Fruit fly (Drosophila melanogaster) whole organism, embryonic: ENCODE data around the gene Antdh.
A peak's percentile ranks its signal among the peaks of the same experiment; 100 is the strongest.

Experiments
- Antp ChIP-seq: fragments of 200-800 bp; sonication (Bioruptor generic); optimal IDR thresholded peaks from 3 replicates; lab custom pipeline; 2016; ENCODE audit warnings: missing biosample characterization, missing genetic modification characterization
- CG10209 ChIP-seq: fragments of 200-800 bp; sonication (Bioruptor generic); optimal IDR thresholded peaks from 3 replicates; lab custom pipeline; 2017; ENCODE audit warnings: missing biosample characterization, mild to moderate bottlenecking, missing genetic modification characterization, missing genetic modification reagents
- CG10366 ChIP-seq: fragments of 200-800 bp; sonication (Bioruptor generic); IDR thresholded peaks from 2 replicates; pipeline ENCODE4 v1.3.6; 2022; ENCODE audit warnings: missing biosample characterization, missing genetic modification characterization
- CG12155 ChIP-seq: fragments of 200-800 bp; sonication (Bioruptor generic); optimal IDR thresholded peaks from 3 replicates; lab custom pipeline; 2016; ENCODE audit warnings: missing biosample characterization, missing genetic modification characterization
- CG12659 ChIP-seq: fragments of 200-800 bp; sonication (Bioruptor generic); optimal IDR thresholded peaks from 3 replicates; lab custom pipeline; 2017; ENCODE audit warnings: mild to moderate bottlenecking, missing biosample characterization, missing genetic modification reagents, missing genetic modification characterization
- CG14014 ChIP-seq: fragments of 200-800 bp; sonication (Bioruptor generic); IDR thresholded peaks from 2 replicates; pipeline ENCODE4 v1.3.6; 2022; ENCODE audit warnings: missing biosample characterization, missing genetic modification characterization
- CG17328 ChIP-seq: fragments of 200-800 bp; sonication (Bioruptor generic); IDR thresholded peaks from 2 replicates; pipeline ENCODE4 v1.3.6; 2022; ENCODE audit warnings: missing biosample characterization, missing genetic modification characterization
- CG1832 ChIP-seq: fragments of 200-800 bp; sonication (Bioruptor generic); optimal IDR thresholded peaks from 2 replicates; lab custom pipeline; 2017; ENCODE audit warnings: missing biosample characterization, mild to moderate bottlenecking, missing genetic modification characterization, inconsistent platforms
- CG30403 ChIP-seq: fragments of 200-800 bp; sonication (Bioruptor generic); optimal IDR thresholded peaks from 3 replicates; lab custom pipeline; 2016; ENCODE audit warnings: missing biosample characterization, missing genetic modification characterization
- CG31441 ChIP-seq: fragments of 200-800 bp; sonication (Bioruptor generic); IDR thresholded peaks from 2 replicates; pipeline ENCODE4 v1.3.6; 2022; ENCODE audit warnings: missing biosample characterization, missing genetic modification characterization
- CG33213 ChIP-seq: fragments of 200-800 bp; sonication (Bioruptor generic); optimal IDR thresholded peaks from 3 replicates; lab custom pipeline; 2016; ENCODE audit warnings: missing biosample characterization, missing genetic modification characterization
- CG3995 ChIP-seq: fragments of 200-800 bp; sonication (Bioruptor generic); optimal IDR thresholded peaks from 3 replicates; lab custom pipeline; 2016; ENCODE audit warnings: missing biosample characterization, missing genetic modification characterization
- CG43689 ChIP-seq: fragments of 200-800 bp; sonication (Bioruptor generic); IDR thresholded peaks from 2 replicates; pipeline ENCODE4 v1.3.6; 2022; ENCODE audit warnings: missing biosample characterization, missing genetic modification characterization
- CG4404 ChIP-seq: fragments of 200-800 bp; sonication (Bioruptor generic); IDR thresholded peaks from 2 replicates; pipeline ENCODE4 v1.3.6; 2022; ENCODE audit warnings: missing biosample characterization, missing genetic modification characterization
- CG4854 ChIP-seq: fragments of 200-800 bp; sonication (Bioruptor generic); optimal IDR thresholded peaks from 2 replicates; lab custom pipeline; 2016; ENCODE audit warnings: missing biosample characterization, missing genetic modification characterization, inconsistent platforms
- CG7786 ChIP-seq: fragments of 200-800 bp; sonication (Bioruptor generic); optimal IDR thresholded peaks from 2 replicates; lab custom pipeline; 2016; ENCODE audit warnings: missing biosample characterization, missing genetic modification characterization
- CG9437 ChIP-seq: fragments of 200-800 bp; sonication (Bioruptor generic); optimal IDR thresholded peaks from 2 replicates; lab custom pipeline; 2018; ENCODE audit warnings: missing biosample characterization, mild to moderate bottlenecking, missing genetic modification characterization
- Dip2 ChIP-seq: fragments of 200-800 bp; sonication (Bioruptor generic); IDR thresholded peaks from 2 replicates; pipeline ENCODE4 v1.3.6; 2022; ENCODE audit warnings: missing biosample characterization, missing genetic modification characterization
- Dip3 ChIP-seq: fragments of 200-800 bp; sonication (Bioruptor generic); optimal IDR thresholded peaks from 3 replicates; lab custom pipeline; 2016; ENCODE audit warnings: missing biosample characterization, missing genetic modification characterization
- E2f2 ChIP-seq: fragments of 200-800 bp; sonication (Bioruptor generic); IDR thresholded peaks from 2 replicates; pipeline ENCODE4 v1.3.6; 2022; ENCODE audit warnings: missing biosample characterization, missing genetic modification characterization
- HmgZ ChIP-seq: fragments of 200-800 bp; sonication (Bioruptor generic); optimal IDR thresholded peaks from 2 replicates; lab custom pipeline; 2018; ENCODE audit warnings: missing biosample characterization, mild to moderate bottlenecking, missing genetic modification characterization
- Hmx ChIP-seq: fragments of 200-800 bp; sonication (Bioruptor generic); optimal IDR thresholded peaks from 2 replicates; lab custom pipeline; 2016; ENCODE audit warnings: missing biosample characterization, missing genetic modification characterization
- Jarid2 ChIP-seq: fragments of 200-800 bp; sonication (Bioruptor generic); optimal IDR thresholded peaks from 3 replicates; lab custom pipeline; 2017; ENCODE audit warnings: mild to moderate bottlenecking, missing biosample characterization, missing genetic modification reagents, missing genetic modification characterization
- Lpt ChIP-seq: fragments of >200 bp; optimal IDR thresholded peaks from 2 replicates; lab custom pipeline; 2018; ENCODE audit warnings: missing biosample characterization, missing genetic modification characterization
- MBD-R2 ChIP-seq: fragments of 200-800 bp; sonication (Bioruptor generic); IDR thresholded peaks from 2 replicates; pipeline ENCODE4 v1.3.6; 2022; ENCODE audit warnings: missing biosample characterization, missing genetic modification characterization
- MESR4 ChIP-seq: fragments of 200-800 bp; sonication (Bioruptor generic); optimal IDR thresholded peaks from 2 replicates; lab custom pipeline; 2018; ENCODE audit warnings: missing biosample characterization, mild to moderate bottlenecking, missing genetic modification characterization, moderate library complexity
- Myb ChIP-seq: fragments of 200-800 bp; sonication (Bioruptor generic); optimal IDR thresholded peaks from 2 replicates; lab custom pipeline; 2016; ENCODE audit warnings: missing biosample characterization, missing genetic modification characterization
- PHDP ChIP-seq: fragments of 200-800 bp; sonication (Bioruptor generic); optimal IDR thresholded peaks from 3 replicates; lab custom pipeline; 2018; ENCODE audit warnings: missing biosample characterization, mild to moderate bottlenecking, missing genetic modification characterization, moderate library complexity
- TFAM ChIP-seq: fragments of 200-800 bp; sonication (Bioruptor generic); optimal IDR thresholded peaks from 2 replicates; lab custom pipeline; 2017; ENCODE audit warnings: missing biosample characterization, missing genetic modification characterization, inconsistent platforms
- cad ChIP-seq: fragments of >200 bp; optimal IDR thresholded peaks from 2 replicates; lab custom pipeline; 2017; ENCODE audit warnings: missing biosample characterization, missing genetic modification characterization
- chif ChIP-seq, 2 experiments: fragments of 200-800 bp; sonication (Bioruptor generic); optimal IDR thresholded peaks; 3 replicates each; lab custom pipeline; 2016; ENCODE audit warnings: missing biosample characterization in 2 of 2, missing genetic modification characterization in 2 of 2
- ci ChIP-seq: fragments of 200-800 bp; sonication (Bioruptor generic); IDR thresholded peaks from 3 replicates; pipeline ENCODE4 v1.3.6; 2022; ENCODE audit warnings: missing biosample characterization, missing genetic modification characterization
- cwo ChIP-seq: fragments of 200-800 bp; sonication (Bioruptor generic); optimal IDR thresholded peaks from 3 replicates; lab custom pipeline; 2017; ENCODE audit warnings: missing biosample characterization, missing genetic modification characterization, mild to moderate bottlenecking, moderate library complexity, missing genetic modification reagents
- dysf ChIP-seq: fragments of 200-800 bp; sonication (Bioruptor generic); IDR thresholded peaks from 3 replicates; pipeline ENCODE4 v1.3.6; 2022; ENCODE audit warnings: missing biosample characterization, missing genetic modification characterization
- ewg ChIP-seq: fragments of 200-800 bp; sonication (Bioruptor generic); optimal IDR thresholded peaks from 3 replicates; lab custom pipeline; 2017; ENCODE audit warnings: mild to moderate bottlenecking, missing biosample characterization, missing genetic modification reagents, missing genetic modification characterization
- fd102C ChIP-seq: fragments of 200-800 bp; sonication (Bioruptor generic); optimal IDR thresholded peaks from 2 replicates; lab custom pipeline; 2018; ENCODE audit warnings: missing biosample characterization, mild to moderate bottlenecking, missing genetic modification characterization, moderate library complexity
- fd96Cb ChIP-seq: fragments of 200-800 bp; sonication (Bioruptor generic); optimal IDR thresholded peaks from 2 replicates; lab custom pipeline; 2018; ENCODE audit warnings: missing biosample characterization, mild to moderate bottlenecking, missing genetic modification characterization, moderate library complexity
- jumu ChIP-seq: fragments of 200-800 bp; sonication (Bioruptor generic); optimal IDR thresholded peaks from 3 replicates; lab custom pipeline; 2016; ENCODE audit warnings: missing biosample characterization, missing genetic modification characterization
- lab ChIP-seq: fragments of 200-800 bp; sonication (Bioruptor generic); optimal IDR thresholded peaks from 3 replicates; lab custom pipeline; 2017; ENCODE audit warnings: missing biosample characterization, missing genetic modification characterization, mild to moderate bottlenecking, moderate library complexity, missing genetic modification reagents
- lbe ChIP-seq: fragments of 200-800 bp; sonication (Bioruptor generic); optimal IDR thresholded peaks from 2 replicates; lab custom pipeline; 2016; ENCODE audit warnings: missing biosample characterization, mild to moderate bottlenecking, missing genetic modification characterization
- scrt ChIP-seq: fragments of 200-800 bp; sonication (Bioruptor generic); optimal IDR thresholded peaks from 2 replicates; lab custom pipeline; 2018; ENCODE audit warnings: missing biosample characterization, mild to moderate bottlenecking, missing genetic modification characterization, moderate library complexity
- sens-2 ChIP-seq: fragments of 200-800 bp; sonication (Bioruptor generic); IDR thresholded peaks from 2 replicates; pipeline ENCODE4 v1.3.6; 2022; ENCODE audit warnings: missing biosample characterization, missing genetic modification characterization
- seq ChIP-seq: fragments of 200-800 bp; sonication (Bioruptor generic); IDR thresholded peaks from 2 replicates; pipeline ENCODE4 v1.3.6; 2022; ENCODE audit warnings: missing biosample characterization, missing genetic modification characterization
- sim ChIP-seq: fragments of 200-800 bp; sonication (Bioruptor generic); IDR thresholded peaks from 2 replicates; pipeline ENCODE4 v1.3.6; 2022; ENCODE audit warnings: missing biosample characterization, missing genetic modification characterization
- slbo ChIP-seq: fragments of 200-800 bp; sonication (Bioruptor generic); IDR thresholded peaks from 2 replicates; pipeline ENCODE4 v1.3.6; 2022; ENCODE audit warnings: missing biosample characterization, missing genetic modification characterization
- sob ChIP-seq: fragments of 200-800 bp; sonication (Bioruptor generic); IDR thresholded peaks from 2 replicates; pipeline ENCODE4 v1.3.6; 2022; ENCODE audit warnings: missing biosample characterization, missing genetic modification characterization
- tin ChIP-seq: fragments of 200-800 bp; sonication (Bioruptor generic); optimal IDR thresholded peaks from 3 replicates; lab custom pipeline; 2016; ENCODE audit warnings: missing biosample characterization, missing genetic modification characterization
- twi ChIP-seq: fragments of 200-800 bp; optimal IDR thresholded peaks from 2 replicates; lab custom pipeline; 2019; ENCODE audit warnings: missing biosample characterization, mild to moderate bottlenecking, missing genetic modification characterization, moderate library complexity
- unc-4 ChIP-seq: fragments of 200-800 bp; sonication (Bioruptor generic); IDR thresholded peaks from 2 replicates; pipeline ENCODE4 v1.3.6; 2022; ENCODE audit warnings: missing biosample characterization, missing genetic modification characterization; ENCODE audit not compliant: partially characterized antibody
- unpg ChIP-seq: fragments of 200-800 bp; sonication (Bioruptor generic); optimal IDR thresholded peaks from 3 replicates; lab custom pipeline; 2018; ENCODE audit warnings: missing biosample characterization, mild to moderate bottlenecking, missing genetic modification characterization, moderate library complexity
- vfl ChIP-seq: fragments of 200-800 bp; sonication (Bioruptor generic); optimal IDR thresholded peaks from 2 replicates; lab custom pipeline; 2016; ENCODE audit warnings: missing biosample characterization, missing genetic modification characterization

Antdh gene

dm6 chrX:11146598-11147176 lies 22.2 kb downstream of the Antdh start (continued):
- TF ChIP-seq E2f2 (GFP tag; lab: Robert Waterston, UW): 0 out of 2 replicates have a peak, but pooled peaks have one; percentile 10
- TF ChIP-seq cad (GFP tag; lab: Kevin White, UChicago): no peak
- TF ChIP-seq Antp (GFP tag; lab: Kevin White, UChicago): peak; percentile 14
- no peak for TF ChIP-seq TFAM (GFP tag; lab: Kevin White, UChicago)
- TF ChIP-seq ci (GFP tag; lab: Robert Waterston, UW): peak; percentile 68; the same call in 2 of the 3 replicates
- no peak for TF ChIP-seq HmgZ (tag; lab: Kevin White, UChicago)
- no peak for TF ChIP-seq Hmx (GFP tag; lab: Kevin White, UChicago)
- TF ChIP-seq Dip3: no peak
- 0 out of 2 replicates have a peak, but pooled peaks have one; percentile 14 for TF ChIP-seq CG17328 (GFP tag; lab: Robert Waterston, UW)
- peak; percentile 3 for TF ChIP-seq CG7786 (GFP tag; lab: Kevin White, UChicago)
- no peak for TF ChIP-seq MESR4
- TF ChIP-seq CG12659 (GFP tag; lab: Kevin White, UChicago): peak; percentile 1
- TF ChIP-seq PHDP: peak; percentile 24
- 0 out of 2 replicates have a peak, but pooled peaks have one; percentile 32 for TF ChIP-seq seq (GFP tag; lab: Robert Waterston, UW)
- TF ChIP-seq CG12155 (GFP tag; lab: Kevin White, UChicago): no peak
- TF ChIP-seq CG10366: peak; percentile 36; the same call in 1 of the 2 replicates
- no peak for TF ChIP-seq lbe (GFP tag; lab: Kevin White, UChicago)
- peak; percentile 24 for TF ChIP-seq twi (tag; lab: Kevin White, UChicago)
- no peak for TF ChIP-seq unc-4 (GFP tag; lab: Robert Waterston, UW)
- TF ChIP-seq CG14014 (GFP tag; lab: Robert Waterston, UW): peak; percentile 56; the same call in 1 of the 2 replicates
- peak; percentile 35 for TF ChIP-seq CG4404 (GFP tag; lab: Robert Waterston, UW)
- no peak for TF ChIP-seq scrt (GFP tag; lab: Kevin White, UChicago)
- no peak for TF ChIP-seq jumu (GFP tag; lab: Kevin White, UChicago)
- no peak for TF ChIP-seq fd102C (GFP tag; lab: Kevin White, UChicago)
- no peak for TF ChIP-seq MBD-R2 (GFP tag; lab: Robert Waterston, UW)
- peak; percentile 13; the same call in 1 of the 2 replicates for TF ChIP-seq sob
- peak; percentile 47; the same call in 1 of the 3 replicates for TF ChIP-seq dysf
- TF ChIP-seq Jarid2: no peak
- peak; percentile 13 for TF ChIP-seq fd96Cb (tag; lab: Kevin White, UChicago)
- TF ChIP-seq CG4854 (GFP tag; lab: Kevin White, UChicago): no peak
- no peak; the same call in 1 of the 2 replicates for TF ChIP-seq slbo
- TF ChIP-seq cwo: no peak
- TF ChIP-seq CG33213 (GFP tag; lab: Kevin White, UChicago): no peak
- TF ChIP-seq vfl (GFP tag; lab: Kevin White, UChicago): no peak
- no peak for TF ChIP-seq sim
- peak in 1 of 2 experiments; percentile 8 for TF ChIP-seq chif (GFP tag; optimal IDR thresholded peaks at IDR 0.05; lab: Kevin White, UChicago)
- TF ChIP-seq lab (GFP tag; lab: Kevin White, UChicago): peak; percentile 45
- TF ChIP-seq sens-2: peak; percentile 13; the same call in 1 of the 2 replicates
- TF ChIP-seq CG30403 (GFP tag; lab: Kevin White, UChicago): peak; percentile 17
- TF ChIP-seq CG43689 (GFP tag; lab: Robert Waterston, UW): no peak
- TF ChIP-seq Myb (GFP tag; lab: Kevin White, UChicago): no peak
- no peak for TF ChIP-seq CG10209 (GFP tag; lab: Kevin White, UChicago)
- TF ChIP-seq unpg (GFP tag; lab: Kevin White, UChicago): peak; percentile 21
- TF ChIP-seq ewg: no peak
- TF ChIP-seq Dip2: no peak
- peak; percentile 41 for TF ChIP-seq CG1832 (GFP tag; lab: Kevin White, UChicago)
- TF ChIP-seq CG3995 (GFP tag; lab: Kevin White, UChicago): no peak
- no peak for TF ChIP-seq CG9437
- no peak for TF ChIP-seq Lpt (GFP tag; lab: Kevin White, UChicago)
- no peak for TF ChIP-seq CG31441 (GFP tag; lab: Robert Waterston, UW)
- TF ChIP-seq tin: no peak
